Worm (Caenorhabditis elegans) whole organism, early embryonic: Measurements from ENCODE around the gene chil-8.

ENCODE experiments used
- hmbx-1 ChIP-seq: sonication (generic microtip); optimal IDR thresholded peaks from 2 replicates; lab custom pipeline; 2016; ENCODE audit warnings: mild to moderate bottlenecking, missing genetic modification characterization, missing compliant biosample characterization
- tra-4 ChIP-seq: sonication (generic microtip); optimal IDR thresholded peaks from 2 replicates; lab custom pipeline; 2017; ENCODE audit warnings: missing genetic modification characterization, missing compliant biosample characterization

DNA sequence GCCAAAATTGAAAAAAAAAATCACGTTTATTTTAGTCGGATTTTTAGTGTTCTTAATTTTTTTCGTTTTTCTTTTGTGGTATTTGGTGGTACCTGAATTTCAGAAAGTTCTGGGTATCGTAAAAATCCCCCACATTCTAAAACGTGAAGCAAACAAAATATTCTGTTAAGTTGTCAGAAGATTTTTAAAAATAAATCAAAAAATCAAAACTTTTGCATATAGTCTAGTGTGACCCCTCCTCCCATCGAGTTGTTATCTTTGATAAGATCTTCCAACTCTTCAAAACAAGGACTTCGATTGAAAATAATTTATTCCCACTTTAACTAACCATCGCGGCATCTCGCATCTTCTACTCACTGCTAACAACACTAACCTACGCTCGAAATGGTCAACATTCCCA is 43.8 kb downstream of the chil-8 start, which contains the start of gene ZK938.1:
- no peak for TF ChIP-seq tra-4
- no peak for TF ChIP-seq hmbx-1
